Fruit fly (Drosophila melanogaster) whole organism, adult: Measurements from ENCODE around the gene amd.

Experiments
- CG11617 ChIP-seq: fragments of 200-800 bp; sonication (Bioruptor generic); optimal IDR thresholded peaks from 2 replicates; lab custom pipeline; 2017; ENCODE audit warnings: mild to moderate bottlenecking, missing biosample characterization, missing genetic modification reagents, missing genetic modification characterization
- CG12768 ChIP-seq: fragments of 200-800 bp; sonication (Bioruptor generic); optimal IDR thresholded peaks from 2 replicates; lab custom pipeline; 2017; ENCODE audit warnings: missing biosample characterization, missing genetic modification characterization, mild to moderate bottlenecking, moderate library complexity, missing genetic modification reagents
- CG14711 ChIP-seq: fragments of 200-800 bp; sonication (Bioruptor generic); optimal IDR thresholded peaks from 2 replicates; lab custom pipeline; 2018; ENCODE audit warnings: missing biosample characterization, mild to moderate bottlenecking, missing genetic modification characterization, moderate library complexity
- CG1620 ChIP-seq: fragments of 200-800 bp; sonication (Bioruptor generic); optimal IDR thresholded peaks from 2 replicates; lab custom pipeline; 2016; ENCODE audit warnings: missing biosample characterization, missing genetic modification characterization
- CG33017 ChIP-seq: fragments of 200-800 bp; sonication (Bioruptor generic); optimal IDR thresholded peaks from 2 replicates; lab custom pipeline; 2018; ENCODE audit warnings: missing biosample characterization, mild to moderate bottlenecking, missing genetic modification characterization, moderate library complexity
- CG5204 ChIP-seq: fragments of 200-800 bp; sonication (Bioruptor generic); optimal IDR thresholded peaks from 2 replicates; lab custom pipeline; 2016; ENCODE audit warnings: missing biosample characterization, missing genetic modification characterization
- CG7045 ChIP-seq: fragments of 200-800 bp; sonication (Bioruptor generic); optimal IDR thresholded peaks from 2 replicates; lab custom pipeline; 2017; ENCODE audit warnings: missing biosample characterization, mild to moderate bottlenecking, missing genetic modification characterization
- CG7101 ChIP-seq: fragments of 200-800 bp; sonication (Bioruptor generic); optimal IDR thresholded peaks from 2 replicates; lab custom pipeline; 2018; ENCODE audit warnings: missing biosample characterization, mild to moderate bottlenecking, missing genetic modification characterization, moderate library complexity
- Clk ChIP-seq: fragments of 200-800 bp; sonication (Bioruptor generic); optimal IDR thresholded peaks from 2 replicates; lab custom pipeline; 2017; ENCODE audit warnings: missing biosample characterization, missing genetic modification characterization
- Crg-1 ChIP-seq: fragments of 200-800 bp; sonication (Bioruptor generic); optimal IDR thresholded peaks from 2 replicates; lab custom pipeline; 2016; ENCODE audit warnings: missing biosample characterization, missing genetic modification characterization
- Hr96 ChIP-seq: fragments of 200-800 bp; sonication (Bioruptor generic); optimal IDR thresholded peaks from 2 replicates; lab custom pipeline; 2016; ENCODE audit warnings: missing biosample characterization, missing genetic modification characterization
- Mnt ChIP-seq: fragments of 200-800 bp; sonication (Bioruptor generic); optimal IDR thresholded peaks from 2 replicates; lab custom pipeline; 2016; ENCODE audit warnings: missing biosample characterization, mild to moderate bottlenecking, missing genetic modification characterization
- bab1 ChIP-seq: fragments of 200-800 bp; sonication (Bioruptor generic); optimal IDR thresholded peaks from 3 replicates; lab custom pipeline; 2019; ENCODE audit warnings: missing biosample characterization, mild to moderate bottlenecking, missing genetic modification characterization, moderate library complexity
- cic ChIP-seq: fragments of 200-800 bp; sonication (Bioruptor generic); optimal IDR thresholded peaks from 2 replicates; lab custom pipeline; 2017; ENCODE audit warnings: missing biosample characterization, mild to moderate bottlenecking, missing genetic modification characterization, moderate library complexity
- cnc ChIP-seq, 2 experiments: fragments of >200 bp; optimal IDR thresholded peaks; 2 replicates each; lab custom pipeline; 2017
- kay ChIP-seq: fragments of 200-800 bp; sonication (Bioruptor generic); peaks from one replicate; lab custom pipeline; 2016; ENCODE audit warnings: missing biosample characterization, missing genetic modification characterization, borderline replicate concordance
- ovo ChIP-seq: fragments of 200-800 bp; sonication (Bioruptor generic); optimal IDR thresholded peaks from 2 replicates; lab custom pipeline; 2016; ENCODE audit warnings: missing biosample characterization, missing genetic modification characterization
- pad ChIP-seq: fragments of 200-800 bp; sonication (Bioruptor generic); optimal IDR thresholded peaks from 3 replicates; lab custom pipeline; 2017; ENCODE audit warnings: missing biosample characterization, missing genetic modification characterization, mild to moderate bottlenecking, moderate library complexity, missing genetic modification reagents
- tj ChIP-seq: fragments of 200-800 bp; sonication (Bioruptor generic); optimal IDR thresholded peaks from 3 replicates; lab custom pipeline; 2017; ENCODE audit warnings: missing biosample characterization, mild to moderate bottlenecking, missing genetic modification characterization, moderate library complexity
- toe ChIP-seq: fragments of 200-800 bp; sonication (Bioruptor generic); optimal IDR thresholded peaks from 2 replicates; lab custom pipeline; 2016; ENCODE audit warnings: missing biosample characterization, missing genetic modification characterization

The amd gene

DNA sequence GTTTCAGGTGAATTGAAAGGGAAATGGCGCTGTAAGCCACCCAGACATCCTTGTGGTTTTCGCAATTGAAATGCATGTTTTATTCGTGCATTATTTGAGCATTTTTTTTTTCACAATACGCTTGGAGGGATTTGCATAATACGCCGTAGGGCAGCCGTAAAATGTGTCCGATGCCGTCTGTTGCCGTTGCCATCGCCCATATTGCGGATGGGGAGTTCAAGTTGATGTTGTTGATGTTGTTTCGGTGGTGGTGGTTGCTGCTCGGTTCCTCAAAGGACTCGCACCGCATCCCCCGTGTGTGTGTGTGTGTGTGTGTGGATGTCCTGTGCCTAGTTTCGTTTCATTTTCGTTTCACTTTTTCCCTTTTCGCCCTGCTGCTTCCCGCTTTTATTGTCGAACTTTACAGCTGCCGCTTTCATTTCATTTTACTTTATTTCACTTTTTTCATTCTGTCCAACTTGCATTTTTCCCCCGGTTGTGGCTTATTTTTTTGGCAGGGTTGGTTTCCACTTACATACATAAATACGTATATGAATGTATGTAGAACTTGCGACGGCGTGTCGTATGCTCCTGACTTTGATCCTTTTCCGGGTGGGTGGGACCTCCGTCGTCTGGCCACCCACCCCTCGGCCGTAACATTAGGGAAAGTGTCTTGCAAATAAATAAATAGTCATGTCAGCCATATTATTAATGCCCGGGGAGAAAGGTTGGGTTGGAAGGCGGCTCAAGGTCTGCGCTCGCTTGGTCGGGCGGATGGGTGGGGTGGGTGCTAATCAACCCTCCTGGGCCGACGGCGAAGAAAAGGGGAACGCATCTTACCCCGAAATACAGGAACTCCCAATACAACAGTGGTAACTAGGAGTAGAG is 27.8 kb downstream of the amd start:
- no peak for TF ChIP-seq bab1
- no peak for TF ChIP-seq CG12768 (GFP tag; lab: Kevin White, UChicago)
- TF ChIP-seq Mnt (GFP tag; lab: Kevin White, UChicago) = no peak
- TF ChIP-seq tj = peak; percentile 65
- no peak for TF ChIP-seq cic
- TF ChIP-seq CG1620 (GFP tag; lab: Kevin White, UChicago) = no peak
- no peak for TF ChIP-seq pad (GFP tag; lab: Kevin White, UChicago)

DNA sequence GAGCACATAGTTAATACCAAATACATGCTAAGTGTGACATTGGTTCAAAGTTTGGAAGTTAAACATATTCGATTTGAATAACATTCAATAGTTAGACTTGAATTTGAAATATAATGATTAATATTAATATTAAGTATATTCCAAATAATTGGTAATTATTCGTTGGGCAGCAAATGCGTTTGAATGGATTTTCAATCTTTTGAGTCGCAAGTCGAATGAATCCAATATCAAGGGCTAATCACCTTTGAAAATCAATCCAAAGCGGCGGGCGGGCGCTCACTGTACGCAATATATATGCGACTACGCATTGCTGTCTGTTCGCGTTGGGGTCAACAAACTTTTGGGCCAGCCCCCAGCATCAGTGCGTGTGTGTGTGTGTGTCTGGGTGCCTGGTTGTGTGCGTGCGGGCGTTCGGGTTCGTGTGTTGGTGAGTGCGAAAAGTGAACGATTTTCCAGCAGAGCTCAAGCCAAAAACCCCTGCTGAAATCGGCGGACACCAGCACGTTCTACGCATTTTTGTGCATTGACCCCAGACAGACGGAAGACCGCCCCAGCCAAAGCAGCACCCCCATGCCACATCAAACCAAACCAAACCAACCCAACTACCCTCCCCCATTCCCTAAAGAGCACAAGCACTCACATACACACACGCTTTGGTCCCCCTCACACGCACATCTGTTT is 28.5 kb downstream of the amd start:
- no peak for TF ChIP-seq Crg-1 (GFP tag; lab: Kevin White, UChicago)
- no peak for TF ChIP-seq CG1620 (GFP tag; lab: Kevin White, UChicago)
- TF ChIP-seq cic = no peak
- no peak for TF ChIP-seq bab1
- TF ChIP-seq Hr96 (GFP tag; lab: Kevin White, UChicago) = no peak
- TF ChIP-seq kay (GFP tag; lab: Kevin White, UChicago) = no peak
- no peak for TF ChIP-seq CG7045 (GFP tag; lab: Kevin White, UChicago)
- TF ChIP-seq ovo (GFP tag; lab: Kevin White, UChicago) = no peak
- no peak for TF ChIP-seq pad (GFP tag; lab: Kevin White, UChicago)
- no peak for TF ChIP-seq CG5204 (GFP tag; lab: Kevin White, UChicago)
- TF ChIP-seq CG7101 (tag; lab: Kevin White, UChicago) = no peak
- no peak for TF ChIP-seq Clk (GFP tag; lab: Kevin White, UChicago)
- TF ChIP-seq CG33017 = no peak
- TF ChIP-seq CG14711 (tag; lab: Kevin White, UChicago) = no peak
- TF ChIP-seq toe = no peak
- TF ChIP-seq cnc (optimal IDR thresholded peaks at IDR 0.05; lab: Kevin White, UChicago) = no peak
- no peak for TF ChIP-seq tj
- TF ChIP-seq CG12768 (GFP tag; lab: Kevin White, UChicago) = no peak
- no peak for TF ChIP-seq Mnt (GFP tag; lab: Kevin White, UChicago)
- no peak for TF ChIP-seq CG11617 (GFP tag; lab: Kevin White, UChicago)

DNA sequence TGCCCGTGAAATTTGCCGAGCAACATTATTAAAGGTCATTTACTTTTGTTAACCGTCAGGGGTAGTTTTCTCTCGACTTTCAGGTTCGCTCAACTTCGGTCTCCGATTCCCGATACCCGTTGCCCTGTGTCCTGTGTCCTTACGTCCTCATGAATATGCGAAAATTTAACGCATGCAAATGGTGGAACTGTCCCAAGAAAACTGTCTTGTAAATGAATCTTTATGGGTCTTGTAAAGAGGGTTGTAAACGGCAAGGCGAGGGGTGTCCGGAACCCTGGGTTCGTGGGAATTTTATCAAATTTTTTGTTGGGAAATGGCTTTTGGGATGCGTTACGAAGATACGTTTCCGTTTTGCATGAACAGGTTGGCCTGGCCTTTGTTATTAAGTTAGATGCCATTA is 29.8 kb downstream of the amd start:
- TF ChIP-seq ovo (GFP tag; lab: Kevin White, UChicago) = no peak
- TF ChIP-seq CG5204 (GFP tag; lab: Kevin White, UChicago) = no peak
- no peak for TF ChIP-seq CG1620 (GFP tag; lab: Kevin White, UChicago)
- no peak for TF ChIP-seq CG33017
- no peak for TF ChIP-seq CG14711 (tag; lab: Kevin White, UChicago)
- TF ChIP-seq Clk (GFP tag; lab: Kevin White, UChicago) = no peak
- no peak for TF ChIP-seq toe
- no peak for TF ChIP-seq kay (GFP tag; lab: Kevin White, UChicago)
- no peak for TF ChIP-seq CG7101 (tag; lab: Kevin White, UChicago)
- no peak for TF ChIP-seq pad (GFP tag; lab: Kevin White, UChicago)
- TF ChIP-seq Hr96 (GFP tag; lab: Kevin White, UChicago) = no peak
- TF ChIP-seq Mnt (GFP tag; lab: Kevin White, UChicago) = no peak
- TF ChIP-seq CG7045 (GFP tag; lab: Kevin White, UChicago) = no peak
- TF ChIP-seq CG11617 (GFP tag; lab: Kevin White, UChicago) = no peak
- TF ChIP-seq bab1 = no peak
- TF ChIP-seq CG12768 (GFP tag; lab: Kevin White, UChicago) = no peak
- TF ChIP-seq cnc (optimal IDR thresholded peaks at IDR 0.05; lab: Kevin White, UChicago) = no peak

DNA sequence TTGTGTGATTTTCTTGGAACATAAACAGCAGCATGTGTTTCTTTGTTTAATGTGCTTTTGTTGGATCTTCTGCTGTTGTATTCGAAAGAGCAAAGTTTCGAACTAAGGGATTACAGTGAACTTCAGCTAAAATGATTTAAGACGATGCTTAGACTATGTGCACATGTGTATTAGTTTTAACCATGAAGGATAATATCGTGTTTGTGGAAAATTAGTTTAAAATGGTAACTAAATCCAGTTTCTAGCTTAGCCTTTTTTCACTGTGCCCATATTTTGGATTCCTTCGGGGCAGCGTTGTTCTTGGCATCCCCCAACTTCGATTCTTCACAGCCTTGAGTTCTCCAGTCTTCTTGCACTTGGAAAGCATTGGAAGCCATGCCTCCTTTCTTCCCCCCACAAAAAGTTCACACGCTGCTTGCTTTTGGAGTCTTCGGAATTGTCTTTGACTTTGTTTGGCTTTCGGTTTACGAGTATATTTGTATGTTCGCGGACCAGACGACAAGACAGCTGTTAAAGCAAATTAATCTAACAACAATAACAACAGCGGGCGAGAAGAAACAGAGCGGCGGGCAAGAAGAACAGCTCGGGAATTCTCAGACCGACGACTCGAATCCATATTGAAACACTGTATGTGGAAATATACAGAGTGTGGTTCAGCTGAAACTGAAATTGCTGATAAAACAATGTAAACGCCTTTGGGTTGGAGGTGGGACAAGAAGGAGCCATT is 30.5 kb downstream of the amd start:
- TF ChIP-seq ovo (GFP tag; lab: Kevin White, UChicago) = no peak
- TF ChIP-seq tj = peak; percentile 76

DNA sequence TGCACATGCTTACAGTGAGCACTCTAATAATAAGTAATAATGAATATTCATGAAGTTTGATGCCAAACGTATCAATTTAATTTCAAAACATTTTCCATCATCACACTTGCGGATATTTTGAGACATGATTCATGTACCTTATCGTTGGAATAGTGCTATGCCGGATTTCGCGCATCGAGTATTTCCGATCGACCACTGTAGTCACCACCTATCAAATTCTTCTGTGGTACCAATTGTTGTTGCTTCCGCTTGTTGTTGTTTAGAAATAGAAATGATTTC is 31.0 kb downstream of the amd start:
- TF ChIP-seq CG7101 (tag; lab: Kevin White, UChicago) (peak; percentile 16), ovo (GFP tag; lab: Kevin White, UChicago) (no peak), cnc (optimal IDR thresholded peaks at IDR 0.05; lab: Kevin White, UChicago) (no peak), Clk (GFP tag; lab: Kevin White, UChicago) (no peak), CG7045 (GFP tag; lab: Kevin White, UChicago) (no peak), Crg-1 (GFP tag; lab: Kevin White, UChicago) (no peak), pad (GFP tag; lab: Kevin White, UChicago) (peak; percentile 17), Hr96 (GFP tag; lab: Kevin White, UChicago) (peak; percentile 33), tj (no peak), CG14711 (tag; lab: Kevin White, UChicago) (peak; percentile 34), toe (no peak), CG1620 (GFP tag; lab: Kevin White, UChicago) (no peak), bab1 (peak; percentile 54)
